Worm (Caenorhabditis elegans) whole organism, L1 larva: Measurements from ENCODE around the gene Y46G5A.29.
A peak's percentile ranks its signal among the peaks of the same experiment; 100 is the strongest.

ENCODE experiments used
- C16A3.4 ChIP-seq: fragments of 150-350 bp; optimal IDR thresholded peaks from 2 replicates; lab custom pipeline; 2014; ENCODE audit warnings: missing biosample characterization, missing genetic modification characterization
- C34B4.2 ChIP-seq: sonication (generic microtip); optimal IDR thresholded peaks from 2 replicates; lab custom pipeline; 2017; ENCODE audit warnings: mild to moderate bottlenecking, missing genetic modification characterization, missing compliant biosample characterization
- F16B12.6 ChIP-seq: fragments of 150-350 bp; optimal IDR thresholded peaks from 2 replicates; lab custom pipeline; 2014; ENCODE audit warnings: missing biosample characterization, missing genetic modification characterization
- aha-1 ChIP-seq: fragments of 150-350 bp; optimal IDR thresholded peaks from 2 replicates; lab custom pipeline; 2014; ENCODE audit warnings: missing biosample characterization, missing genetic modification characterization
- alr-1 ChIP-seq: fragments of 200-800 bp; sonication (Bioruptor generic); optimal IDR thresholded peaks from 2 replicates; lab custom pipeline; 2018; ENCODE audit warnings: borderline replicate concordance, mild to moderate bottlenecking, missing genetic modification characterization, missing compliant biosample characterization
- blmp-1 ChIP-seq: fragments of 150-350 bp; optimal IDR thresholded peaks from 2 replicates; lab custom pipeline; 2014; ENCODE audit warnings: missing biosample characterization, missing genetic modification characterization
- ceh-63 ChIP-seq: fragments of 200-800 bp; sonication (Bioruptor generic); optimal IDR thresholded peaks from 2 replicates; lab custom pipeline; 2018; ENCODE audit warnings: mild to moderate bottlenecking, missing genetic modification characterization, missing compliant biosample characterization
- ceh-8 ChIP-seq: fragments of 200-800 bp; sonication (Bioruptor generic); optimal IDR thresholded peaks from 2 replicates; lab custom pipeline; 2018; ENCODE audit warnings: mild to moderate bottlenecking, missing genetic modification characterization, moderate library complexity, missing compliant biosample characterization
- ceh-82 ChIP-seq, 3 experiments: fragments of 150-350 bp in 1 of 3; sonication (generic microtip) in 2 of 3; optimal IDR thresholded peaks; 2 replicates each; lab custom pipeline; 2014 to 2017; ENCODE audit warnings: missing biosample characterization in 3 of 3, missing genetic modification characterization in 3 of 3
- ceh-88 ChIP-seq: fragments of 200-800 bp; sonication (Bioruptor generic); IDR thresholded peaks from 2 replicates; pipeline ENCODE4 v1.3.6; 2022; ENCODE audit warnings: missing genetic modification characterization, missing compliant biosample characterization
- dpl-1 ChIP-seq, 3 experiments: fragments of 150-350 bp in 2 of 3; sonication (generic microtip) in 1 of 3; optimal IDR thresholded peaks; 2 replicates each; lab custom pipeline; 2014 to 2017; ENCODE audit warnings: missing biosample characterization in 3 of 3, missing genetic modification characterization in 3 of 3, missing genetic modification reagents in 3 of 3
- dsc-1 ChIP-seq: sonication (generic microtip); optimal IDR thresholded peaks from 2 replicates; lab custom pipeline; 2016; ENCODE audit warnings: mild to moderate bottlenecking, missing genetic modification characterization, missing compliant biosample characterization
- efl-3 ChIP-seq: fragments of 200-800 bp; sonication (Bioruptor generic); optimal IDR thresholded peaks from 2 replicates; lab custom pipeline; 2018; ENCODE audit warnings: mild to moderate bottlenecking, missing genetic modification characterization, missing compliant biosample characterization
- elt-3 ChIP-seq, 6 experiments: fragments of 150-350 bp in 1 of 6; sonication (generic microtip); optimal IDR thresholded peaks; 2 replicates each; lab custom pipeline; 2017 to 2018; ENCODE audit warnings: missing biosample characterization in 6 of 6, missing genetic modification characterization in 6 of 6, inconsistent platforms in 1 of 6
- ets-5 ChIP-seq: fragments of 200-800 bp; sonication (Bioruptor generic); IDR thresholded peaks from 2 replicates; pipeline ENCODE4 v1.3.6; 2022; ENCODE audit warnings: missing genetic modification characterization, missing compliant biosample characterization
- fkh-4 ChIP-seq: sonication (generic microtip); optimal IDR thresholded peaks from 2 replicates; lab custom pipeline; 2016; ENCODE audit warnings: missing compliant biosample characterization, missing genetic modification characterization, borderline replicate concordance
- fkh-8 ChIP-seq: sonication (generic microtip); optimal IDR thresholded peaks from 2 replicates; lab custom pipeline; 2016; ENCODE audit warnings: mild to moderate bottlenecking, missing genetic modification characterization, missing compliant biosample characterization
- fos-1 ChIP-seq: fragments of 150-350 bp; optimal IDR thresholded peaks from 2 replicates; lab custom pipeline; 2014; ENCODE audit warnings: missing biosample characterization, missing genetic modification characterization
- grh-1 ChIP-seq: fragments of 200-800 bp; sonication (Bioruptor generic); IDR thresholded peaks from 2 replicates; pipeline ENCODE4 v1.3.6; 2022; ENCODE audit warnings: missing genetic modification reagents, missing genetic modification characterization, missing compliant biosample characterization
- hlh-17 ChIP-seq: fragments of 200-800 bp; sonication (Bioruptor generic); optimal IDR thresholded peaks from 2 replicates; lab custom pipeline; 2018; ENCODE audit warnings: missing genetic modification characterization, mild to moderate bottlenecking, missing compliant biosample characterization, moderate library complexity, borderline replicate concordance
- hpl-2 ChIP-seq: fragments of 150-350 bp; optimal IDR thresholded peaks from 2 replicates; lab custom pipeline; 2014; ENCODE audit warnings: missing biosample characterization, missing genetic modification reagents, missing genetic modification characterization
- isw-1 ChIP-seq: fragments of 200-800 bp; sonication (Bioruptor generic); IDR thresholded peaks from 2 replicates; pipeline ENCODE4 v1.3.6; 2022; ENCODE audit warnings: missing genetic modification characterization, missing compliant biosample characterization
- jun-1 ChIP-seq: fragments of 150-350 bp; optimal IDR thresholded peaks from 2 replicates; lab custom pipeline; 2014; ENCODE audit warnings: missing biosample characterization, missing genetic modification reagents, missing genetic modification characterization
- lin-13 ChIP-seq: fragments of 150-350 bp; optimal IDR thresholded peaks from 2 replicates; lab custom pipeline; 2014; ENCODE audit warnings: missing biosample characterization, missing genetic modification reagents, missing genetic modification characterization
- lin-35 ChIP-seq, 2 experiments: fragments of 150-350 bp; optimal IDR thresholded peaks; 2 replicates each; lab custom pipeline; 2014; ENCODE audit warnings: missing biosample characterization in 2 of 2, missing genetic modification characterization in 2 of 2, missing genetic modification reagents in 2 of 2
- lir-3 ChIP-seq: sonication (generic microtip); optimal IDR thresholded peaks from 2 replicates; lab custom pipeline; 2016; ENCODE audit warnings: mild to moderate bottlenecking, missing genetic modification characterization, moderate library complexity, missing compliant biosample characterization; ENCODE audit not compliant: poor library complexity
- mab-9 ChIP-seq: fragments of 200-800 bp; sonication (Bioruptor generic); IDR thresholded peaks from 2 replicates; pipeline ENCODE4 v1.3.6; 2022; ENCODE audit warnings: missing genetic modification reagents, missing genetic modification characterization, missing compliant biosample characterization
- mdl-1 ChIP-seq, 2 experiments: fragments of 150-350 bp; optimal IDR thresholded peaks; 2 replicates each; lab custom pipeline; 2014 to 2017; ENCODE audit warnings: missing biosample characterization in 2 of 2, missing genetic modification characterization in 2 of 2, inconsistent platforms in 1 of 2
- mef-2 ChIP-seq: fragments of 150-350 bp; optimal IDR thresholded peaks from 2 replicates; lab custom pipeline; 2014; ENCODE audit warnings: missing biosample characterization, missing genetic modification characterization
- mep-1 ChIP-seq: fragments of 150-350 bp; optimal IDR thresholded peaks from 2 replicates; lab custom pipeline; 2014; ENCODE audit warnings: missing biosample characterization, missing genetic modification characterization
- nhr-12 ChIP-seq: sonication (generic microtip); optimal IDR thresholded peaks from 2 replicates; lab custom pipeline; 2017; ENCODE audit warnings: missing biosample characterization, missing genetic modification characterization
- nhr-20 ChIP-seq: sonication (generic microtip); optimal IDR thresholded peaks from 2 replicates; lab custom pipeline; 2016; ENCODE audit warnings: mild to moderate bottlenecking, missing genetic modification characterization, missing compliant biosample characterization
- nhr-237 ChIP-seq: fragments of 150-350 bp; optimal IDR thresholded peaks from 2 replicates; lab custom pipeline; 2014; ENCODE audit warnings: missing biosample characterization, missing genetic modification characterization
- nhr-71 ChIP-seq: sonication (generic microtip); optimal IDR thresholded peaks from 2 replicates; lab custom pipeline; 2016; ENCODE audit warnings: mild to moderate bottlenecking, missing genetic modification characterization, moderate library complexity, missing compliant biosample characterization
- nhr-76 ChIP-seq: sonication (generic microtip); optimal IDR thresholded peaks from 2 replicates; lab custom pipeline; 2017; ENCODE audit warnings: missing biosample characterization, missing genetic modification characterization
- nhr-77 ChIP-seq: fragments of 150-350 bp; optimal IDR thresholded peaks from 2 replicates; lab custom pipeline; 2014; ENCODE audit warnings: missing biosample characterization, missing genetic modification characterization
- nhr-84 ChIP-seq: sonication (generic microtip); optimal IDR thresholded peaks from 2 replicates; lab custom pipeline; 2017; ENCODE audit warnings: missing biosample characterization, missing genetic modification characterization
- nhr-90 ChIP-seq: sonication (generic microtip); optimal IDR thresholded peaks from 2 replicates; lab custom pipeline; 2016; ENCODE audit warnings: mild to moderate bottlenecking, missing genetic modification characterization, missing compliant biosample characterization; ENCODE audit not compliant: poor library complexity
- pax-3 ChIP-seq: fragments of 200-800 bp; sonication (Bioruptor generic); optimal IDR thresholded peaks from 2 replicates; lab custom pipeline; 2018; ENCODE audit warnings: mild to moderate bottlenecking, missing genetic modification characterization, moderate library complexity, missing compliant biosample characterization
- pqm-1 ChIP-seq: sonication (generic microtip); optimal IDR thresholded peaks from 3 replicates; lab custom pipeline; 2017; ENCODE audit warnings: missing biosample characterization, missing genetic modification characterization
- rnt-1 ChIP-seq: sonication (generic microtip); optimal IDR thresholded peaks from 2 replicates; lab custom pipeline; 2016; ENCODE audit warnings: mild to moderate bottlenecking, missing genetic modification characterization, moderate library complexity, missing compliant biosample characterization
- skn-1 ChIP-seq: fragments of 150-350 bp; optimal IDR thresholded peaks from 2 replicates; lab custom pipeline; 2014; ENCODE audit warnings: missing biosample characterization, missing genetic modification characterization
- snpc-4 ChIP-seq: fragments of 150-350 bp; optimal IDR thresholded peaks from 2 replicates; lab custom pipeline; 2014; ENCODE audit warnings: missing biosample characterization, missing genetic modification characterization
- snu-23 ChIP-seq: sonication (generic microtip); optimal IDR thresholded peaks from 2 replicates; lab custom pipeline; 2016; ENCODE audit warnings: missing genetic modification characterization, missing compliant biosample characterization
- tbx-2 ChIP-seq: sonication (generic microtip); optimal IDR thresholded peaks from 2 replicates; lab custom pipeline; 2016; ENCODE audit warnings: missing genetic modification characterization, missing compliant biosample characterization
- unc-62 ChIP-seq: fragments of 150-350 bp; optimal IDR thresholded peaks from 2 replicates; lab custom pipeline; 2014; ENCODE audit warnings: missing biosample characterization, missing genetic modification reagents, missing genetic modification characterization
- unc-98 ChIP-seq: fragments of 200-800 bp; sonication (Bioruptor generic); IDR thresholded peaks from 2 replicates; pipeline ENCODE4 v1.3.6; 2022; ENCODE audit warnings: missing genetic modification characterization, missing compliant biosample characterization
- vab-15 ChIP-seq: sonication (generic microtip); optimal IDR thresholded peaks from 2 replicates; lab custom pipeline; 2017; ENCODE audit warnings: missing genotype, mild to moderate bottlenecking, missing genetic modification characterization, missing compliant biosample characterization
- zag-1 ChIP-seq: fragments of 150-350 bp; optimal IDR thresholded peaks from 2 replicates; lab custom pipeline; 2014; ENCODE audit warnings: missing biosample characterization, missing genetic modification characterization
- zip-4 ChIP-seq: fragments of 200-800 bp; sonication (Bioruptor generic); optimal IDR thresholded peaks from 2 replicates; lab custom pipeline; 2018; ENCODE audit warnings: mild to moderate bottlenecking, missing genetic modification characterization, moderate library complexity, missing compliant biosample characterization
- ztf-11 ChIP-seq, 2 experiments: sonication (generic microtip); optimal IDR thresholded peaks; 2 replicates each; lab custom pipeline; 2016 to 2017; ENCODE audit warnings: missing genetic modification characterization in 2 of 2, missing biosample characterization in 1 of 2, missing compliant biosample characterization in 1 of 2

The Y46G5A.29 gene

DNA sequence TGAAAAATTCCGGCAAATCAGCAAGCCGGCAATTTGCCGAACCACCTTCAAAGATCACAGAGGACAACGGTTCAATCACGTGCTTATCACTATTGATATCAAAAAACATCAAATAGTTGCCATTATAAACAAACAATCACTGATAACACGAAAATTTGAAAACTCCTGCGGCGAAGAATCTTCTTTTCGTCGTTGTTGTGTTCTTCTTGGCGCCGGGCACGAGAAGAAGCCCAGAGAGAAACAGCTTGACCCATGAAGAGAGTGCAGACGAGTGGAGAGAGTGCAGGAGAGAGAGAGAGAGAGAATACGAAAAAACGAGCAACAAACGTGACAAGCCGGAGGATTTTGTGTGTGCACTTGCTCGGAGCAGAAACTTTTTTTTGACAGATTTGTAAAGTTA is 22.7 kb downstream of the Y46G5A.29 start (continued):
- TF ChIP-seq elt-3 (tag; optimal IDR thresholded peaks at IDR 0.05; lab: Kevin White, UChicago) (peak in 1 of 6 experiments; percentile 60), grh-1 (no peak), mab-9 (GFP tag; lab: Robert Waterston, UW) (no peak), ceh-8 (GFP tag; lab: Kevin White, UChicago) (no peak), nhr-77 (tag; lab: Kevin White, UChicago) (peak; percentile 24), mef-2 (tag; lab: Kevin White, UChicago) (no peak), dsc-1 (no peak), lir-3 (tag; lab: Kevin White, UChicago) (no peak), jun-1 (no peak), hlh-17 (GFP tag; lab: Kevin White, UChicago) (no peak), nhr-12 (tag; lab: Kevin White, UChicago) (no peak), mep-1 (tag; lab: Kevin White, UChicago) (peak; percentile 3), aha-1 (tag; lab: Kevin White, UChicago) (no peak), C16A3.4 (no peak), nhr-90 (tag; lab: Kevin White, UChicago) (peak; percentile 39), ztf-11 (tag; optimal IDR thresholded peaks at IDR 0.05; lab: Kevin White, UChicago) (no peak), snu-23 (GFP tag; lab: Kevin White, UChicago) (peak; percentile 53), tbx-2 (tag; lab: Kevin White, UChicago) (peak; percentile 22), nhr-237 (tag; lab: Kevin White, UChicago) (no peak), unc-98 (GFP tag; lab: Robert Waterston, UW) (no peak), snpc-4 (tag; lab: Kevin White, UChicago) (no peak), isw-1 (GFP tag; lab: Robert Waterston, UW) (no peak), hpl-2 (no peak), skn-1 (no peak), dpl-1 (GFP tag; optimal IDR thresholded peaks at IDR 0.05; lab: Kevin White, UChicago) (peak in 2 of 3 experiments; percentile 11 to 36), alr-1 (tag; lab: Kevin White, UChicago) (no peak), fkh-8 (tag; lab: Kevin White, UChicago) (no peak), fkh-4 (no peak), zip-4 (GFP tag; lab: Kevin White, UChicago) (no peak), ceh-82 (tag; optimal IDR thresholded peaks at IDR 0.05; lab: Kevin White, UChicago) (peak in 1 of 3 experiments; percentile 43), ceh-63 (no peak), lin-35 (GFP tag; optimal IDR thresholded peaks at IDR 0.05; lab: Kevin White, UChicago) (peak in 1 of 2 experiments; percentile 48), vab-15 (tag; lab: Kevin White, UChicago) (no peak), pax-3 (tag; lab: Kevin White, UChicago) (no peak), nhr-76 (tag; lab: Kevin White, UChicago) (no peak), C34B4.2 (tag; lab: Kevin White, UChicago) (no peak), blmp-1 (tag; lab: Kevin White, UChicago) (peak; percentile 18), F16B12.6 (tag; lab: Kevin White, UChicago) (peak; percentile 3), efl-3 (GFP tag; lab: Kevin White, UChicago) (no peak), unc-62 (GFP tag; lab: Kevin White, UChicago) (no peak), pqm-1 (tag; lab: Kevin White, UChicago) (no peak), fos-1 (tag; lab: Kevin White, UChicago) (no peak), mdl-1 (tag; optimal IDR thresholded peaks at IDR 0.05; lab: Kevin White, UChicago) (peak in 1 of 2 experiments; percentile 81), lin-13 (no peak), nhr-20 (tag; lab: Kevin White, UChicago) (peak; percentile 47), ceh-88 (GFP tag; lab: Robert Waterston, UW) (no peak), nhr-71 (tag; lab: Kevin White, UChicago) (peak; percentile 69), zag-1 (tag; lab: Kevin White, UChicago) (no peak), nhr-84 (tag; lab: Kevin White, UChicago) (no peak), ets-5 (GFP tag; lab: Robert Waterston, UW) (no peak), rnt-1 (tag; lab: Kevin White, UChicago) (no peak)
- TF ChIP-seq, all 84 proteins: peak for 20
